Worm (Caenorhabditis elegans): Measurements from ENCODE around the gene snet-1.

ce11 chrX:3625599-3625998, 43.1 kb downstream of the snet-1 start:
- TF ChIP-seq egl-27 (tag; optimal IDR thresholded peaks at IDR 0.05) (no peak), unc-39 (tag; optimal IDR thresholded peaks at IDR 0.05) (no peak), aly-2 (tag; optimal IDR thresholded peaks at IDR 0.05) (no peak), R02D3.7 (tag; optimal IDR thresholded peaks at IDR 0.05) (no peak), blmp-1 (tag; optimal IDR thresholded peaks at IDR 0.05; ENCODE audit: insufficient read depth) (no peak), nhr-25 (tag; optimal IDR thresholded peaks at IDR 0.05) (no peak), ztf-11 (tag; optimal IDR thresholded peaks at IDR 0.05) (no peak), nhr-21 (tag; optimal IDR thresholded peaks at IDR 0.05) (no peak), ceh-82 (tag; optimal IDR thresholded peaks at IDR 0.05) (no peak), ZK546.5 (tag; optimal IDR thresholded peaks at IDR 0.05) (no peak), nhr-11 (tag; optimal IDR thresholded peaks at IDR 0.05) (no peak), mab-5 (tag; optimal IDR thresholded peaks at IDR 0.05) (no peak)

Data from whole organism, L2 larva.